Worm (Caenorhabditis elegans): Measurements from ENCODE around the gene F39F10.3.

Gene F39F10.3

DNA sequence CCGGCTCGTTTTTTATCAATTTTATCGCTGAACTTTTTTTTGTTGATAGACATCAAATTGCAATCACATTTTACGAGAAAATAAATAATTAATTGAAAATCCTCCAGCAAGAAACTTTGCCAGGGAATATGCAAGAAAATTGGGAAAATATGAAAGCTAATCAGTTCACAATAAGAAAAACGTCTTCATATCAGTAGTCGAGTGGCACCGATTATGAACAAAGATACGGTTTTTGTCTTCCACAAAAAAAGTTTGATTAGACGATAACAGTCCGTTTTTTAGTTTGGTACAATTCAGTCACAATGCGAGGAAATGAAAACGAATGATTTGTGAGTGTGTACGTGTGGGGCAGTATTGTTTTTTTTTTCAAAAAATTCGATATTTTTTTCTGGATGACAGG lies 26.8 kb upstream of the F39F10.3 start:
- TF ChIP-seq nhr-80 (tag; optimal IDR thresholded peaks at IDR 0.05) = peak; percentile 50
- no peak for TF ChIP-seq madf-6 (GFP tag; IDR thresholded peaks at IDR 0.05)
- TF ChIP-seq attf-3 (GFP tag; conservative IDR thresholded peaks at IDR 0.05) = no peak

DNA sequence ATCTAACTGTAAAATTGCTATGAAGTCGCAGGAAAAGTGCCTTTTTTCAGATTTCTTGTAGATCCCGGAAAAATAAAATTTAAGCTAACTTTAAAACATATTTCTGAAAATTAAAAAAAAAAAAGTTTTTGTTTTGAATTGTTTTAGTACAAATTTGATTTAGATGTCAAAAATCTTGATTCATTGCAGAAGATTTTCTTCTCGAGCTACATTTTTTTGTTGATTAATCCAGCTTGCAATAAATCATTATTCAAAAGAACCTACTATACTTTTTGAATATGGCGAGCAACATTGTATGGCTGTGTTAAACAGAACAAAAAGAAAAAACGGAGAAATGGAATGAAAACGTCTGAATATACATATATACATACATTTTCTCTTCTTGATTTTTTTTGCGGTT lies 26.1 kb upstream of the F39F10.3 start:
- TF ChIP-seq Y79H2A.3 (GFP tag; conservative IDR thresholded peaks at IDR 0.05) = no peak
- no peak for TF ChIP-seq hlh-12 (tag; optimal IDR thresholded peaks at IDR 0.05)
- TF ChIP-seq lag-1 (GFP tag; IDR thresholded peaks at IDR 0.05) = no peak
- no peak for TF ChIP-seq lin-35 (GFP tag; optimal IDR thresholded peaks at IDR 0.05)
- TF ChIP-seq F49E8.2 (tag; optimal IDR thresholded peaks at IDR 0.05; ENCODE audit: insufficient read depth) = no peak
- TF ChIP-seq mes-4 (tag; optimal IDR thresholded peaks at IDR 0.05) = no peak
- TF ChIP-seq Y95B8A.8 (GFP tag; IDR thresholded peaks at IDR 0.05) = no peak
- no peak for TF ChIP-seq tlf-1 (GFP tag; optimal IDR thresholded peaks at IDR 0.05)

DNA sequence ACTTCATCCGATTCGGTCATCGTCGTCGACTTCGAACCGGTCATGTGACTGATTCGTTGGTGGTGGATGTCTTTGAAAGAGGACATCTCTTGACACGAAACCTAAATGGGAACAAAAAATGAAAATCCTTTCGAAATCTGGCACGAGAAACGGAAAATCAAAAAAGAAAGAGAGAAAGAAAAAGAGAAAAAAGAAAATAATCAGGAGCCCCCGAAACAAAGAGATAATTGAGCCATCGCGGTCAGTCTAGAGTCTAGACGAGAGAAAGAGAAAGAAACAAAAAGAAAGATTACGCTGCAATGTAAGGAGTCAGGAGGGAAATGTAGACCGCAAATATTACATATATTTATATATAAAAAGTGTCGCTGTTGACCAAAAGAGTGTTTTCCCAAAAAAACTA lies 22.9 kb upstream of the F39F10.3 start, which contains the start of gene aakg-2:
aakg-2 (minus strand) TSS at position 101 of the 400 bp plus-strand sequence.
- TF ChIP-seq tbx-9 (tag; optimal IDR thresholded peaks at IDR 0.05; ENCODE audit: borderline replicate concordance) (no peak), cebp-1 (GFP tag; IDR thresholded peaks at IDR 0.05) (no peak), cebp-1 (tag; optimal IDR thresholded peaks at IDR 0.05) (peak; percentile 12)

ce11 chrX:16871355-16871754 lies 20.4 kb upstream of the F39F10.3 start:
- TF ChIP-seq lin-40 (tag; optimal IDR thresholded peaks at IDR 0.05) (peak; percentile 23), somi-1 (GFP tag; optimal IDR thresholded peaks at IDR 0.05) (peak; percentile 28), cebp-1 (GFP tag; IDR thresholded peaks at IDR 0.05) (peak; percentile 47; the same call in 1 of the 2 replicates), cebp-1 (tag; optimal IDR thresholded peaks at IDR 0.05) (peak; percentile 76), lir-1 (GFP tag; conservative IDR thresholded peaks at IDR 0.05) (no peak), dox-1 (GFP tag; IDR thresholded peaks at IDR 0.05) (0 out of 2 replicates have a peak, but pooled peaks have one; percentile 13), attf-3 (GFP tag; conservative IDR thresholded peaks at IDR 0.05) (no peak), nhr-80 (tag; optimal IDR thresholded peaks at IDR 0.05) (peak; percentile 64)

DNA sequence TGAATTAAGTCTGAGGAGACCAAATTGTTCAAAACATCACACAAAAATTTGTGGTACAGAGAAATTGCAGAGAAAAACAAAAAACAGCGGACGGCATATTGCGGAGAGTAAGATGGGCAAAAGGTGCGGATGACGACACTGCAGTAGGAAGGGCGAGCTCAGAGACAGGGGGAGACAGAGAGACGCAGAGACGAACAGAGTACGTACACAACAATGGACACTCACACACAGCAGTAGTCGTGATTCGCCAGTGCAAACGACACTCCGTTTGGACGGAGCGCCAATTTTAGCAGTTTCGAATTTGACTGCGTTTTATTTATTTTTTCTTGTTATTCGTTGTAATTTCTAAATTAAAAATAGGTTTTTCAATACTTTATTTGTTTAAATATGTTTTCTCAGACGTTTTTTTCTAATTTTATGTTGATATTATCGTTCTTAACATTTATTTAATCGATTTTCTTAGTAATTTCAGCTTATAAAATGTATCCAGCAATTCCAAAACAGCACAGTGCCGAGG lies 19.3 kb upstream of the F39F10.3 start, which contains the start of gene T20F7.1:
T20F7.1 (plus strand) TSS at position 467 of the 517 bp plus-strand sequence.
- TF ChIP-seq Y53F4B.3 (GFP tag; IDR thresholded peaks at IDR 0.05) = no peak
- TF ChIP-seq F23B12.7 (tag; optimal IDR thresholded peaks at IDR 0.05; ENCODE audit: insufficient read depth) = peak; percentile 31
- no peak for TF ChIP-seq pbrm-1 (GFP tag; IDR thresholded peaks at IDR 0.05)
- no peak for TF ChIP-seq rec-8 (tag; optimal IDR thresholded peaks at IDR 0.05)
- TF ChIP-seq ccch-3 (GFP tag; optimal IDR thresholded peaks at IDR 0.05) = no peak
- TF ChIP-seq athp-1 (tag; optimal IDR thresholded peaks at IDR 0.05) = no peak
- peak; percentile 95 for TF ChIP-seq attf-3 (GFP tag; conservative IDR thresholded peaks at IDR 0.05)
- TF ChIP-seq ztf-28 (GFP tag; IDR thresholded peaks at IDR 0.05) = no peak
- TF ChIP-seq ztf-26 (tag; optimal IDR thresholded peaks at IDR 0.05) = peak; percentile 17
- TF ChIP-seq attf-5 (GFP tag; optimal IDR thresholded peaks at IDR 0.05) = peak; percentile 51
- TF ChIP-seq madf-8 (GFP tag; conservative IDR thresholded peaks at IDR 0.05) = no peak
- no peak for TF ChIP-seq snpc-4 (GFP tag; optimal IDR thresholded peaks at IDR 0.05)
- TF ChIP-seq snpc-4 (tag; optimal IDR thresholded peaks at IDR 0.05) = peak in 3 of 4 experiments; percentile 1 to 52 (median 13)
- peak; percentile 11 for TF ChIP-seq atf-7 (tag; optimal IDR thresholded peaks at IDR 0.05)
- no peak for TF ChIP-seq let-607 (tag; optimal IDR thresholded peaks at IDR 0.05)
- TF ChIP-seq dpl-1 (GFP tag; optimal IDR thresholded peaks at IDR 0.05) = no peak
- TF ChIP-seq D2030.7 (GFP tag; IDR thresholded peaks at IDR 0.05) = no peak
- no peak for TF ChIP-seq bed-2 (GFP tag; IDR thresholded peaks at IDR 0.05)
- peak; percentile 59 for TF ChIP-seq dox-1 (GFP tag; IDR thresholded peaks at IDR 0.05)
- TF ChIP-seq hlh-26 (GFP tag; conservative IDR thresholded peaks at IDR 0.05) = no peak
- peak; percentile 75 for TF ChIP-seq nhr-80 (tag; optimal IDR thresholded peaks at IDR 0.05)
- peak; percentile 18; the same call in 1 of the 2 replicates for TF ChIP-seq rcor-1 (GFP tag; IDR thresholded peaks at IDR 0.05)
- no peak for TF ChIP-seq ztf-6 (GFP tag; IDR thresholded peaks at IDR 0.05)
- TF ChIP-seq cebp-1 (GFP tag; IDR thresholded peaks at IDR 0.05) = no peak
- no peak for TF ChIP-seq cebp-1 (tag; optimal IDR thresholded peaks at IDR 0.05)
- peak; percentile 65; the same call in 1 of the 2 replicates for TF ChIP-seq lin-26 (GFP tag; IDR thresholded peaks at IDR 0.05)
- TF ChIP-seq zfh-2 (GFP tag; conservative IDR thresholded peaks at IDR 0.05) = peak; percentile 58; the same call in 1 of the 2 replicates

Measured in whole organism, young adult.